Fruit fly (Drosophila melanogaster) whole organism, embryonic: ENCODE measurements around the gene CG8564.

Experiments used
- Abd-B ChIP-seq: fragments of 200-800 bp; sonication (Bioruptor generic); optimal IDR thresholded peaks from 2 replicates; lab custom pipeline; 2018; ENCODE audit warnings: missing biosample characterization, mild to moderate bottlenecking, missing genetic modification characterization, moderate library complexity
- Aef1 ChIP-seq: fragments of 200-800 bp; sonication (Bioruptor generic); IDR thresholded peaks from 3 replicates; pipeline ENCODE4 v1.3.6; 2022; ENCODE audit warnings: missing biosample characterization, missing genetic modification characterization
- B-H1 ChIP-seq: fragments of 200-800 bp; sonication (Bioruptor generic); IDR thresholded peaks from 3 replicates; pipeline ENCODE4 v1.3.6; 2022; ENCODE audit warnings: missing biosample characterization, missing genetic modification characterization
- CG1024 ChIP-seq: fragments of 200-800 bp; sonication (Bioruptor generic); IDR thresholded peaks from 2 replicates; pipeline ENCODE4 v1.3.6; 2022; ENCODE audit warnings: missing biosample characterization, missing genetic modification characterization
- CG10321 ChIP-seq: fragments of 200-800 bp; sonication (Bioruptor generic); IDR thresholded peaks from 2 replicates; pipeline ENCODE4 v1.3.6; 2022; ENCODE audit warnings: missing biosample characterization, missing genetic modification characterization
- CG12104 ChIP-seq: fragments of 200-800 bp; sonication (Bioruptor generic); optimal IDR thresholded peaks from 3 replicates; lab custom pipeline; 2016; ENCODE audit warnings: missing biosample characterization, missing genetic modification characterization
- CG12391 ChIP-seq: fragments of 200-800 bp; sonication (Bioruptor generic); optimal IDR thresholded peaks from 3 replicates; lab custom pipeline; 2018; ENCODE audit warnings: missing biosample characterization, mild to moderate bottlenecking, missing genetic modification characterization, moderate library complexity
- CG18476 ChIP-seq: fragments of 200-800 bp; sonication (Bioruptor generic); optimal IDR thresholded peaks from 2 replicates; lab custom pipeline; 2016; ENCODE audit warnings: missing biosample characterization, mild to moderate bottlenecking, missing genetic modification characterization
- CG30403 ChIP-seq: fragments of 200-800 bp; sonication (Bioruptor generic); optimal IDR thresholded peaks from 3 replicates; lab custom pipeline; 2016; ENCODE audit warnings: missing biosample characterization, missing genetic modification characterization
- CG3065 ChIP-seq: fragments of 200-800 bp; sonication (Bioruptor generic); optimal IDR thresholded peaks from 2 replicates; lab custom pipeline; 2016; ENCODE audit warnings: missing biosample characterization, missing genetic modification characterization
- CG34422 ChIP-seq: fragments of 200-800 bp; sonication (Bioruptor generic); IDR thresholded peaks from 3 replicates; pipeline ENCODE4 v1.3.6; 2022; ENCODE audit warnings: missing biosample characterization, missing genetic modification characterization
- CG4617 ChIP-seq: fragments of 200-800 bp; sonication (Bioruptor generic); optimal IDR thresholded peaks from 3 replicates; lab custom pipeline; 2016; ENCODE audit warnings: missing biosample characterization, missing genetic modification characterization, borderline replicate concordance
- CG4730 ChIP-seq: fragments of 200-800 bp; sonication (Bioruptor generic); IDR thresholded peaks from 2 replicates; pipeline ENCODE4 v1.3.6; 2022; ENCODE audit warnings: missing biosample characterization, missing genetic modification characterization
- CG6791 ChIP-seq: fragments of 200-800 bp; sonication (Bioruptor generic); IDR thresholded peaks from 3 replicates; pipeline ENCODE4 v1.3.6; 2022; ENCODE audit warnings: missing biosample characterization, missing genetic modification characterization; ENCODE audit not compliant: partially characterized antibody
- CG7963 ChIP-seq: fragments of 200-800 bp; sonication (Bioruptor generic); IDR thresholded peaks from 3 replicates; pipeline ENCODE4 v1.3.6; 2022; ENCODE audit warnings: missing biosample characterization, missing genetic modification characterization; ENCODE audit not compliant: partially characterized antibody
- CG8089 ChIP-seq: fragments of 200-800 bp; sonication (Bioruptor generic); optimal IDR thresholded peaks from 3 replicates; lab custom pipeline; 2016; ENCODE audit warnings: missing biosample characterization, missing genetic modification characterization
- CG8359 ChIP-seq: fragments of 200-800 bp; sonication (Bioruptor generic); optimal IDR thresholded peaks from 2 replicates; lab custom pipeline; 2017; ENCODE audit warnings: missing biosample characterization, mild to moderate bottlenecking, missing genetic modification characterization, borderline replicate concordance
- CG9797 ChIP-seq: fragments of 200-800 bp; sonication (Bioruptor generic); optimal IDR thresholded peaks from 3 replicates; lab custom pipeline; 2018; ENCODE audit warnings: missing biosample characterization, mild to moderate bottlenecking, missing genetic modification characterization
- Dfd ChIP-seq, 2 experiments: fragments of >200 bp; optimal IDR thresholded peaks; 2 replicates each; lab custom pipeline; 2017; ENCODE audit warnings: missing biosample characterization in 2 of 2, missing genetic modification characterization in 2 of 2
- E2f2 ChIP-seq: fragments of 200-800 bp; sonication (Bioruptor generic); IDR thresholded peaks from 2 replicates; pipeline ENCODE4 v1.3.6; 2022; ENCODE audit warnings: missing biosample characterization, missing genetic modification characterization
- Ets65A ChIP-seq: fragments of 200-800 bp; sonication (Bioruptor generic); peaks from one replicate; lab custom pipeline; 2016; ENCODE audit warnings: missing biosample characterization, missing genetic modification characterization
- Hey ChIP-seq: fragments of 200-800 bp; sonication (Bioruptor generic); optimal IDR thresholded peaks from 3 replicates; lab custom pipeline; 2018; ENCODE audit warnings: missing biosample characterization, mild to moderate bottlenecking, missing genetic modification characterization
- Hr3 ChIP-seq: fragments of 200-800 bp; sonication (Bioruptor generic); optimal IDR thresholded peaks from 3 replicates; lab custom pipeline; 2016; ENCODE audit warnings: missing biosample characterization, missing genetic modification characterization
- Lpt ChIP-seq: fragments of >200 bp; optimal IDR thresholded peaks from 2 replicates; lab custom pipeline; 2018; ENCODE audit warnings: missing biosample characterization, missing genetic modification characterization
- MESR4 ChIP-seq: fragments of 200-800 bp; sonication (Bioruptor generic); optimal IDR thresholded peaks from 2 replicates; lab custom pipeline; 2018; ENCODE audit warnings: missing biosample characterization, mild to moderate bottlenecking, missing genetic modification characterization, moderate library complexity
- Med ChIP-seq: fragments of 200-800 bp; sonication (Bioruptor generic); peaks from one replicate; lab custom pipeline; 2016; ENCODE audit warnings: missing biosample characterization, missing genetic modification characterization, mild to moderate bottlenecking, inconsistent platforms, moderate library complexity
- Meics ChIP-seq: fragments of 200-800 bp; sonication (Bioruptor generic); optimal IDR thresholded peaks from 2 replicates; lab custom pipeline; 2017; ENCODE audit warnings: missing biosample characterization, mild to moderate bottlenecking, missing genetic modification characterization
- Nf-YB ChIP-seq: fragments of 200-800 bp; sonication (Bioruptor generic); optimal IDR thresholded peaks from 3 replicates; lab custom pipeline; 2019; ENCODE audit warnings: missing biosample characterization, mild to moderate bottlenecking, missing genetic modification characterization, moderate library complexity
- Oaz ChIP-seq: fragments of 200-800 bp; sonication (Bioruptor generic); IDR thresholded peaks from 2 replicates; pipeline ENCODE4 v1.3.6; 2022; ENCODE audit warnings: missing biosample characterization, missing genetic modification characterization
- Sry-β ChIP-seq: fragments of 200-800 bp; sonication (Bioruptor generic); optimal IDR thresholded peaks from 2 replicates; lab custom pipeline; 2018; ENCODE audit warnings: missing biosample characterization, mild to moderate bottlenecking, missing genetic modification characterization, moderate library complexity
- az2 ChIP-seq: fragments of 200-800 bp; sonication (Bioruptor generic); optimal IDR thresholded peaks from 3 replicates; lab custom pipeline; 2016; ENCODE audit warnings: missing biosample characterization, missing genetic modification characterization
- cad ChIP-seq: fragments of >200 bp; optimal IDR thresholded peaks from 2 replicates; lab custom pipeline; 2017; ENCODE audit warnings: missing biosample characterization, missing genetic modification characterization
- cg ChIP-seq: fragments of 200-800 bp; sonication (Bioruptor generic); optimal IDR thresholded peaks from 3 replicates; lab custom pipeline; 2019; ENCODE audit warnings: missing biosample characterization, mild to moderate bottlenecking, missing genetic modification characterization, moderate library complexity
- chm ChIP-seq: fragments of 200-800 bp; sonication (Bioruptor generic); IDR thresholded peaks from 2 replicates; pipeline ENCODE4 v1.3.6; 2022; ENCODE audit warnings: missing biosample characterization, missing genetic modification characterization
- dati ChIP-seq: fragments of 200-800 bp; sonication (Bioruptor generic); IDR thresholded peaks from 2 replicates; pipeline ENCODE4 v1.3.6; 2022; ENCODE audit warnings: missing biosample characterization, missing genetic modification characterization
- gcm ChIP-seq: fragments of 200-800 bp; sonication (Bioruptor generic); optimal IDR thresholded peaks from 2 replicates; lab custom pipeline; 2019; ENCODE audit warnings: missing biosample characterization, mild to moderate bottlenecking, missing genetic modification characterization, moderate library complexity
- jing ChIP-seq: fragments of 200-800 bp; sonication (Bioruptor generic); optimal IDR thresholded peaks from 2 replicates; lab custom pipeline; 2018; ENCODE audit warnings: missing biosample characterization, mild to moderate bottlenecking, missing genetic modification characterization
- kni ChIP-seq: fragments of 200-800 bp; sonication (Bioruptor generic); optimal IDR thresholded peaks from 3 replicates; lab custom pipeline; 2017; ENCODE audit warnings: mild to moderate bottlenecking, missing biosample characterization, missing genetic modification reagents, missing genetic modification characterization
- nerfin-1 ChIP-seq: fragments of 200-800 bp; sonication (Bioruptor generic); optimal IDR thresholded peaks from 3 replicates; lab custom pipeline; 2019; ENCODE audit warnings: missing biosample characterization, mild to moderate bottlenecking, missing genetic modification characterization, moderate library complexity
- nerfin-2 ChIP-seq: fragments of 200-800 bp; sonication (Bioruptor generic); IDR thresholded peaks from 2 replicates; pipeline ENCODE4 v1.3.6; 2022; ENCODE audit warnings: missing biosample characterization, missing genetic modification characterization; ENCODE audit not compliant: partially characterized antibody
- nmo ChIP-seq: fragments of 200-800 bp; sonication (Bioruptor generic); optimal IDR thresholded peaks from 2 replicates; lab custom pipeline; 2018; ENCODE audit warnings: missing biosample characterization, mild to moderate bottlenecking, missing genetic modification characterization, moderate library complexity
- p53 ChIP-seq: fragments of 200-800 bp; sonication (Bioruptor generic); optimal IDR thresholded peaks from 2 replicates; lab custom pipeline; 2016; ENCODE audit warnings: missing biosample characterization, missing genetic modification characterization
- prd ChIP-seq, 3 experiments: fragments of >200 bp in 2 of 3; fragments of 200-800 bp in 1 of 3; sonication (Bioruptor generic) in 1 of 3; optimal IDR thresholded peaks in 2 of 3; IDR thresholded peaks in 1 of 3; 2 replicates in 2 of 3; 3 replicates in 1 of 3; pipeline versions ENCODE4 v1.3.6 to Lab custom; 2017 to 2022; ENCODE audit warnings: missing biosample characterization in 1 of 3, missing genetic modification characterization in 1 of 3
- pzg ChIP-seq: fragments of 200-800 bp; sonication (Bioruptor generic); optimal IDR thresholded peaks from 3 replicates; lab custom pipeline; 2018; ENCODE audit warnings: missing biosample characterization, mild to moderate bottlenecking, missing genetic modification characterization, moderate library complexity
- row ChIP-seq: fragments of 200-800 bp; sonication (Bioruptor generic); IDR thresholded peaks from 3 replicates; pipeline ENCODE4 v1.3.6; 2022; ENCODE audit warnings: missing biosample characterization, missing genetic modification characterization
- sc ChIP-seq, 3 experiments: fragments of >200 bp in 2 of 3; fragments of 200-800 bp in 1 of 3; sonication (Bioruptor generic) in 1 of 3; optimal IDR thresholded peaks; 2 replicates in 2 of 3; 3 replicates in 1 of 3; lab custom pipeline; 2017; ENCODE audit warnings: mild to moderate bottlenecking in 1 of 3, missing biosample characterization in 1 of 3, missing genetic modification characterization in 1 of 3, missing genetic modification reagents in 1 of 3
- ttk ChIP-seq: fragments of 200-800 bp; sonication (Bioruptor generic); IDR thresholded peaks from 2 replicates; pipeline ENCODE4 v2.1.2; 2022; ENCODE audit warnings: missing biosample characterization, missing genetic modification characterization

The CG8564 gene

dm6 chr3L:7368934-7369333, 18.8 kb downstream of the CG8564 start, which contains the start of gene Sh3beta:
Gene Sh3beta, minus strand, starts transcription at chr3L:7369260.
- no peak for TF ChIP-seq B-H1 (GFP tag; lab: Robert Waterston, UW)
- peak; percentile 51 for TF ChIP-seq MESR4 (GFP tag; lab: Kevin White, UChicago)
- no peak for TF ChIP-seq Ets65A (GFP tag; lab: Kevin White, UChicago)
- TF ChIP-seq CG7963: no peak
- peak; percentile 6 for TF ChIP-seq cad
- TF ChIP-seq CG4617 (GFP tag; lab: Kevin White, UChicago): peak; percentile 39
- peak; percentile 71 for TF ChIP-seq CG3065 (GFP tag; lab: Kevin White, UChicago)
- TF ChIP-seq CG8359 (GFP tag; lab: Kevin White, UChicago): no peak
- no peak for TF ChIP-seq Aef1 (GFP tag; lab: Robert Waterston, UW)
- TF ChIP-seq Med (GFP tag; lab: Kevin White, UChicago): peak; percentile 76
- TF ChIP-seq CG1024 (GFP tag; lab: Robert Waterston, UW): no peak
- TF ChIP-seq Hey (tag; lab: Kevin White, UChicago): no peak
- no peak for TF ChIP-seq sc (optimal IDR thresholded peaks at IDR 0.05; lab: Kevin White, UChicago)
- no peak for TF ChIP-seq sc (GFP tag; optimal IDR thresholded peaks at IDR 0.05; lab: Kevin White, UChicago)
- no peak for TF ChIP-seq row (GFP tag; lab: Robert Waterston, UW)
- no peak for TF ChIP-seq CG30403 (GFP tag; lab: Kevin White, UChicago)
- TF ChIP-seq Hr3 (GFP tag; lab: Kevin White, UChicago): no peak
- no peak for TF ChIP-seq nerfin-1
- TF ChIP-seq pzg: peak; percentile 2
- no peak for TF ChIP-seq Abd-B
- peak; percentile 38 for TF ChIP-seq Meics (GFP tag; lab: Kevin White, UChicago)
- TF ChIP-seq nerfin-2 (GFP tag; lab: Robert Waterston, UW): no peak
- TF ChIP-seq jing (GFP tag; lab: Kevin White, UChicago): no peak
- no peak for TF ChIP-seq kni (GFP tag; lab: Kevin White, UChicago)
- TF ChIP-seq cg (GFP tag; lab: Kevin White, UChicago): no peak
- TF ChIP-seq CG12104 (GFP tag; lab: Kevin White, UChicago): no peak
- TF ChIP-seq CG34422 (GFP tag; lab: Robert Waterston, UW): 0 out of 3 replicates have a peak, but pooled peaks have one; percentile 21
- TF ChIP-seq CG10321 (GFP tag; lab: Robert Waterston, UW): peak; percentile 16; the same call in 1 of the 2 replicates

dm6 chr3L:7367798-7368678, 19.7 kb downstream of the CG8564 start:
- TF ChIP-seq Sry-β (no peak), CG9797 (GFP tag; lab: Kevin White, UChicago) (no peak), chm (0 out of 2 replicates have a peak, but pooled peaks have one; percentile 8), E2f2 (GFP tag; lab: Robert Waterston, UW) (peak; percentile 24; the same call in 1 of the 2 replicates), CG4730 (GFP tag; lab: Robert Waterston, UW) (no peak), dati (GFP tag; lab: Robert Waterston, UW) (no peak), cg (GFP tag; lab: Kevin White, UChicago) (peak; percentile 94), az2 (peak; percentile 1), CG6791 (GFP tag; lab: Robert Waterston, UW) (no peak), prd (optimal IDR thresholded peaks at IDR 0.05; lab: Kevin White, UChicago) (no peak), prd (GFP tag; IDR thresholded peaks at IDR 0.05; lab: Robert Waterston, UW) (no peak), gcm (GFP tag; lab: Kevin White, UChicago) (peak; percentile 5), nerfin-2 (GFP tag; lab: Robert Waterston, UW) (no peak), CG8089 (no peak), ttk (no peak; the same call in 1 of the 2 replicates), Dfd (GFP tag; optimal IDR thresholded peaks at IDR 0.05; lab: Kevin White, UChicago) (no peak), CG12391 (tag; lab: Kevin White, UChicago) (peak; percentile 9), CG18476 (no peak), Lpt (GFP tag; lab: Kevin White, UChicago) (no peak), Oaz (GFP tag; lab: Robert Waterston, UW) (no peak), p53 (GFP tag; lab: Kevin White, UChicago) (no peak), nmo (GFP tag; lab: Kevin White, UChicago) (peak; percentile 24), Nf-YB (GFP tag; lab: Kevin White, UChicago) (no peak)
